Worm (Caenorhabditis elegans) whole organism, L4 larva: ENCODE measurements around the gene F27B10.1.

Experiments
- F49E8.2 ChIP-seq: sonication (generic microtip); optimal IDR thresholded peaks from 2 replicates; lab custom pipeline; 2016; ENCODE audit warnings: missing compliant biosample characterization, mild to moderate bottlenecking, missing genetic modification characterization, borderline replicate concordance
- ceh-32 ChIP-seq: sonication (generic microtip); optimal IDR thresholded peaks from 2 replicates; lab custom pipeline; 2016; ENCODE audit warnings: mild to moderate bottlenecking, missing genetic modification characterization, missing compliant biosample characterization; ENCODE audit not compliant: poor library complexity
- ceh-62 ChIP-seq: sonication (generic microtip); optimal IDR thresholded peaks from 2 replicates; lab custom pipeline; 2017; ENCODE audit warnings: missing biosample characterization, missing genetic modification characterization
- fos-1 ChIP-seq: fragments of 150-350 bp; optimal IDR thresholded peaks from 2 replicates; lab custom pipeline; 2014; ENCODE audit warnings: missing biosample characterization, missing genetic modification characterization
- lir-3 ChIP-seq: sonication (generic microtip); optimal IDR thresholded peaks from 2 replicates; lab custom pipeline; 2016; ENCODE audit warnings: mild to moderate bottlenecking, missing genetic modification characterization, missing compliant biosample characterization
- madf-9 ChIP-seq: fragments of 200-800 bp; sonication (Bioruptor generic); conservative IDR thresholded peaks from 2 replicates; pipeline ENCODE4 v1.3.6; 2022; ENCODE audit warnings: missing genetic modification reagents, missing genetic modification characterization, missing compliant biosample characterization
- mdl-1 ChIP-seq, 2 experiments: fragments of 150-350 bp in 1 of 2; sonication (generic microtip) in 1 of 2; optimal IDR thresholded peaks; 2 replicates each; lab custom pipeline; 2014 to 2017; ENCODE audit warnings: missing biosample characterization in 2 of 2, missing genetic modification characterization in 2 of 2

DNA sequence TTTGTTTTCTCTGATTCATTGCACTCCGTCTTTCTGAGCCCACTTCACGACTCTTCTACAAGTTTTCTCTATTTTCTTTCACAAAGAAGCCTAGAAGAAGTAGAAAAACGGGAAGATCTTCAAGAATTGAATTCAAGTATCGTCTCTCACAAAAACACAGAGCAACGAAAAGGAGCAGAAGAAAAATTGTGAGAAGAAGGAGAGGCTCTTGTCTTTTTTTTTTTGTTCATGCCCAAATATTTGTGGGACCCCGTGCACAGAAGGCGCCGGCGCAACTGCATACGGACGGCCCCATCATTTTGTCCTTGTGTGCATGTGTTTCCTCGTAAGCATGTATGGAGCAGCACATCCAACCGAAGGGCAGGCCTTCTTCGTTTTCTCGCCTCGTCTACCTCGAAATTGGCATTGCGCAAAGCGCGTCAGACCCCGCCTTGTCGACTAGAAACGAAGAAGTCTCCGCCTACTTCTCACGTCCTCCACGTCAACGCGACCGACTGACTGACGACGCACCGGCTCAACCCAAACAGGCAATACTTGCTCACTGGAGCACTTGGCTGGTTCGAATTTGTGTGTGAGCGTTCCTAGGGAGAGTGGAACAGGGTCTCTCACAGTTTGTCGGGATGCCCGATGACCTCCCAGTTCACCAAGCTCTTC is 34.2 kb downstream of the F27B10.1 start:
- no peak for TF ChIP-seq madf-9
- TF ChIP-seq fos-1 (tag; lab: Kevin White, UChicago) = no peak
- TF ChIP-seq lir-3 = no peak
- TF ChIP-seq mdl-1 (tag; optimal IDR thresholded peaks at IDR 0.05; lab: Kevin White, UChicago) = no peak
- TF ChIP-seq ceh-32 = no peak
- no peak for TF ChIP-seq ceh-62 (tag; lab: Kevin White, UChicago)
- no peak for TF ChIP-seq F49E8.2 (tag; lab: Kevin White, UChicago)
